Fruit fly (Drosophila melanogaster) whole organism, embryonic: ENCODE measurements around the gene CG8677.

ENCODE experiments used
- Bgb ChIP-seq: fragments of 200-800 bp; sonication (Bioruptor generic); IDR thresholded peaks from 2 replicates; pipeline ENCODE4 v1.3.6; 2022; ENCODE audit warnings: missing biosample characterization, missing genetic modification characterization; ENCODE audit not compliant: partially characterized antibody
- CG1024 ChIP-seq: fragments of 200-800 bp; sonication (Bioruptor generic); IDR thresholded peaks from 2 replicates; pipeline ENCODE4 v1.3.6; 2022; ENCODE audit warnings: missing biosample characterization, missing genetic modification characterization
- CG10565 ChIP-seq: fragments of 200-800 bp; sonication (Bioruptor generic); optimal IDR thresholded peaks from 3 replicates; lab custom pipeline; 2016; ENCODE audit warnings: missing biosample characterization, mild to moderate bottlenecking, missing genetic modification characterization
- CG11093 ChIP-seq: fragments of 200-800 bp; sonication (Bioruptor generic); IDR thresholded peaks from 3 replicates; pipeline ENCODE4 v1.3.6; 2022; ENCODE audit warnings: missing biosample characterization, missing genetic modification characterization
- CG13894 ChIP-seq: fragments of 200-800 bp; sonication (Bioruptor generic); optimal IDR thresholded peaks from 3 replicates; lab custom pipeline; 2018; ENCODE audit warnings: missing biosample characterization, mild to moderate bottlenecking, missing genetic modification characterization, moderate library complexity
- CG14441 ChIP-seq: fragments of 200-800 bp; sonication (Bioruptor generic); IDR thresholded peaks from 2 replicates; pipeline ENCODE4 v1.3.6; 2022; ENCODE audit warnings: missing biosample characterization, missing genetic modification characterization
- CG1529 ChIP-seq: fragments of 200-800 bp; sonication (Bioruptor generic); optimal IDR thresholded peaks from 3 replicates; lab custom pipeline; 2018; ENCODE audit warnings: missing biosample characterization, missing genetic modification characterization
- CG15514 ChIP-seq: fragments of 200-800 bp; sonication (Bioruptor generic); optimal IDR thresholded peaks from 3 replicates; lab custom pipeline; 2017; ENCODE audit warnings: missing biosample characterization, missing genetic modification characterization, mild to moderate bottlenecking, moderate library complexity, missing genetic modification reagents
- CG1603 ChIP-seq: fragments of 200-800 bp; sonication (Bioruptor generic); optimal IDR thresholded peaks from 2 replicates; lab custom pipeline; 2019; ENCODE audit warnings: missing biosample characterization, mild to moderate bottlenecking, missing genetic modification characterization, moderate library complexity
- CG17912 ChIP-seq: fragments of 200-800 bp; sonication (Bioruptor generic); optimal IDR thresholded peaks from 2 replicates; lab custom pipeline; 2018; ENCODE audit warnings: missing biosample characterization, mild to moderate bottlenecking, missing genetic modification characterization
- CG18011 ChIP-seq: fragments of 200-800 bp; sonication (Bioruptor generic); optimal IDR thresholded peaks from 2 replicates; lab custom pipeline; 2017; ENCODE audit warnings: missing biosample characterization, missing genetic modification characterization, mild to moderate bottlenecking, moderate library complexity, missing genotype
- CG2875 ChIP-seq: fragments of 200-800 bp; sonication (Bioruptor generic); optimal IDR thresholded peaks from 2 replicates; lab custom pipeline; 2017; ENCODE audit warnings: missing biosample characterization, mild to moderate bottlenecking, missing genetic modification characterization, missing genetic modification reagents
- CG34422 ChIP-seq: fragments of 200-800 bp; sonication (Bioruptor generic); IDR thresholded peaks from 3 replicates; pipeline ENCODE4 v1.3.6; 2022; ENCODE audit warnings: missing biosample characterization, missing genetic modification characterization
- CG4282 ChIP-seq: fragments of 200-800 bp; sonication (Bioruptor generic); optimal IDR thresholded peaks from 2 replicates; lab custom pipeline; 2016; ENCODE audit warnings: missing biosample characterization, missing genetic modification characterization
- CG5180 ChIP-seq: fragments of 200-800 bp; sonication (Bioruptor generic); optimal IDR thresholded peaks from 3 replicates; lab custom pipeline; 2017; ENCODE audit warnings: missing biosample characterization, missing genetic modification characterization, mild to moderate bottlenecking, moderate library complexity, missing genetic modification reagents
- CG5953 ChIP-seq: fragments of 200-800 bp; sonication (Bioruptor generic); IDR thresholded peaks from 2 replicates; pipeline ENCODE4 v1.3.6; 2022; ENCODE audit warnings: missing biosample characterization, missing genetic modification characterization
- CG7372 ChIP-seq: fragments of 200-800 bp; sonication (Bioruptor generic); IDR thresholded peaks from 2 replicates; pipeline ENCODE4 v1.3.6; 2022; ENCODE audit warnings: missing biosample characterization, missing genetic modification characterization
- CG8359 ChIP-seq: fragments of 200-800 bp; sonication (Bioruptor generic); optimal IDR thresholded peaks from 2 replicates; lab custom pipeline; 2017; ENCODE audit warnings: missing biosample characterization, mild to moderate bottlenecking, missing genetic modification characterization, borderline replicate concordance
- Dfd ChIP-seq, 2 experiments: fragments of >200 bp; optimal IDR thresholded peaks; 2 replicates each; lab custom pipeline; 2017; ENCODE audit warnings: missing biosample characterization in 2 of 2, missing genetic modification characterization in 2 of 2
- Dip3 ChIP-seq: fragments of 200-800 bp; sonication (Bioruptor generic); optimal IDR thresholded peaks from 3 replicates; lab custom pipeline; 2016; ENCODE audit warnings: missing biosample characterization, missing genetic modification characterization
- ERR ChIP-seq: fragments of 200-800 bp; sonication (Bioruptor generic); optimal IDR thresholded peaks from 2 replicates; lab custom pipeline; 2016; ENCODE audit warnings: missing biosample characterization, missing genetic modification characterization
- Fer2 ChIP-seq: fragments of 200-800 bp; sonication (Bioruptor generic); optimal IDR thresholded peaks from 2 replicates; lab custom pipeline; 2018; ENCODE audit warnings: missing biosample characterization, mild to moderate bottlenecking, missing genetic modification characterization, moderate library complexity
- GATAe ChIP-seq: fragments of 200-800 bp; sonication (Bioruptor generic); conservative IDR thresholded peaks from 2 replicates; pipeline ENCODE4 v1.3.6; 2022; ENCODE audit warnings: missing biosample characterization, missing genetic modification characterization
- H15 ChIP-seq: fragments of 200-800 bp; sonication (Bioruptor generic); IDR thresholded peaks from 3 replicates; pipeline ENCODE4 v1.3.6; 2022; ENCODE audit warnings: missing biosample characterization, missing genetic modification characterization
- HLH54F ChIP-seq: fragments of 200-800 bp; sonication (Bioruptor generic); optimal IDR thresholded peaks from 3 replicates; lab custom pipeline; 2016; ENCODE audit warnings: missing biosample characterization, missing genetic modification characterization
- HmgD ChIP-seq: fragments of 200-800 bp; sonication (Bioruptor generic); optimal IDR thresholded peaks from 3 replicates; lab custom pipeline; 2016; ENCODE audit warnings: missing biosample characterization, missing genetic modification characterization
- Med ChIP-seq: fragments of 200-800 bp; sonication (Bioruptor generic); peaks from one replicate; lab custom pipeline; 2016; ENCODE audit warnings: missing biosample characterization, missing genetic modification characterization, mild to moderate bottlenecking, inconsistent platforms, moderate library complexity
- NC2α ChIP-seq: fragments of 200-800 bp; sonication (Bioruptor generic); optimal IDR thresholded peaks from 2 replicates; lab custom pipeline; 2016; ENCODE audit warnings: missing biosample characterization, missing genetic modification characterization
- Pdp1 ChIP-seq, 2 experiments: fragments of 200-800 bp; sonication (Bioruptor generic); optimal IDR thresholded peaks; 3 replicates each; lab custom pipeline; 2016; ENCODE audit warnings: missing biosample characterization in 2 of 2, missing genetic modification characterization in 2 of 2, mild to moderate bottlenecking in 1 of 2, moderate library complexity in 1 of 2
- YL-1 ChIP-seq: fragments of 200-800 bp; sonication (Bioruptor generic); optimal IDR thresholded peaks from 3 replicates; lab custom pipeline; 2017; ENCODE audit warnings: missing biosample characterization, mild to moderate bottlenecking, missing genetic modification characterization
- al ChIP-seq: fragments of 200-800 bp; sonication (Bioruptor generic); IDR thresholded peaks from 2 replicates; pipeline ENCODE4 v1.3.6; 2022; ENCODE audit warnings: missing biosample characterization, missing genetic modification characterization
- btn ChIP-seq: fragments of 200-800 bp; sonication (Bioruptor generic); optimal IDR thresholded peaks from 2 replicates; lab custom pipeline; 2016; ENCODE audit warnings: missing biosample characterization, missing genetic modification characterization
- cato ChIP-seq: fragments of 200-800 bp; sonication (Bioruptor generic); optimal IDR thresholded peaks from 2 replicates; lab custom pipeline; 2016; ENCODE audit warnings: missing biosample characterization, missing genetic modification characterization, borderline replicate concordance
- chinmo ChIP-seq: fragments of 200-800 bp; sonication (Bioruptor generic); IDR thresholded peaks from 4 replicates; pipeline ENCODE4 v1.3.6; 2022; ENCODE audit warnings: missing biosample characterization, missing genetic modification characterization; ENCODE audit not compliant: partially characterized antibody
- chm ChIP-seq: fragments of 200-800 bp; sonication (Bioruptor generic); IDR thresholded peaks from 2 replicates; pipeline ENCODE4 v1.3.6; 2022; ENCODE audit warnings: missing biosample characterization, missing genetic modification characterization
- dm ChIP-seq: fragments of 200-800 bp; sonication (Bioruptor generic); optimal IDR thresholded peaks from 3 replicates; lab custom pipeline; 2016; ENCODE audit warnings: missing biosample characterization, missing genetic modification characterization
- gfzf ChIP-seq: fragments of 200-800 bp; sonication (Bioruptor generic); optimal IDR thresholded peaks from 2 replicates; lab custom pipeline; 2016; ENCODE audit warnings: missing biosample characterization, mild to moderate bottlenecking, missing genetic modification characterization, moderate library complexity
- gsb-n ChIP-seq: fragments of 200-800 bp; sonication (Bioruptor generic); optimal IDR thresholded peaks from 3 replicates; lab custom pipeline; 2018; ENCODE audit warnings: missing biosample characterization, mild to moderate bottlenecking, missing genetic modification characterization
- h ChIP-seq: fragments of >200 bp; optimal IDR thresholded peaks from 2 replicates; lab custom pipeline; 2017
- hkb ChIP-seq, 2 experiments: fragments of 200-800 bp in 1 of 2; fragments of >200 bp in 1 of 2; sonication (Bioruptor generic) in 1 of 2; IDR thresholded peaks in 1 of 2; optimal IDR thresholded peaks in 1 of 2; 2 replicates each; pipeline versions ENCODE4 v1.3.6 to Lab custom; 2017 to 2022; ENCODE audit warnings: missing biosample characterization in 1 of 2, missing genetic modification characterization in 1 of 2
- maf-S ChIP-seq: fragments of 200-800 bp; sonication (Bioruptor generic); optimal IDR thresholded peaks from 2 replicates; lab custom pipeline; 2016; ENCODE audit warnings: missing biosample characterization, missing genetic modification characterization
- odd ChIP-seq: fragments of 200-800 bp; sonication (Bioruptor generic); optimal IDR thresholded peaks from 2 replicates; lab custom pipeline; 2017; ENCODE audit warnings: missing biosample characterization, mild to moderate bottlenecking, missing genetic modification characterization
- otp ChIP-seq: fragments of 200-800 bp; sonication (Bioruptor generic); IDR thresholded peaks from 3 replicates; pipeline ENCODE4, ENCODE4 v1.3.6; 2022; ENCODE audit warnings: missing biosample characterization, missing genetic modification characterization
- pan ChIP-seq, 4 experiments: fragments of >200 bp in 3 of 4; fragments of 200-800 bp in 1 of 4; sonication (Bioruptor generic) in 1 of 4; optimal IDR thresholded peaks in 3 of 4; IDR thresholded peaks in 1 of 4; 2 replicates each; pipeline versions ENCODE4 v1.3.6 to Lab custom; 2017 to 2022; ENCODE audit warnings: missing biosample characterization in 2 of 4, missing genetic modification characterization in 2 of 4, mixed read lengths in 1 of 4
- phol ChIP-seq: fragments of 200-800 bp; sonication (Bioruptor generic); optimal IDR thresholded peaks from 3 replicates; lab custom pipeline; 2018; ENCODE audit warnings: missing biosample characterization, mild to moderate bottlenecking, missing genetic modification characterization, moderate library complexity
- pnt ChIP-seq: fragments of 200-800 bp; sonication (Bioruptor generic); optimal IDR thresholded peaks from 3 replicates; lab custom pipeline; 2016; ENCODE audit warnings: missing biosample characterization, missing genetic modification characterization
- pros ChIP-seq: fragments of 200-800 bp; sonication (Bioruptor generic); optimal IDR thresholded peaks from 3 replicates; lab custom pipeline; 2019; ENCODE audit warnings: missing biosample characterization, mild to moderate bottlenecking, missing genetic modification characterization, moderate library complexity
- psq ChIP-seq: fragments of 200-800 bp; sonication (Bioruptor generic); optimal IDR thresholded peaks from 2 replicates; lab custom pipeline; 2017; ENCODE audit warnings: missing biosample characterization, missing genetic modification characterization
- trem ChIP-seq: fragments of 200-800 bp; optimal IDR thresholded peaks from 3 replicates; lab custom pipeline; 2019; ENCODE audit warnings: missing biosample characterization, mild to moderate bottlenecking, missing genetic modification characterization, moderate library complexity
- zen2 ChIP-seq: fragments of 200-800 bp; sonication (Bioruptor generic); IDR thresholded peaks from 3 replicates; pipeline ENCODE4 v1.3.6; 2022; ENCODE audit warnings: missing biosample characterization, missing genetic modification characterization; ENCODE audit not compliant: partially characterized antibody

CG8677 gene

DNA sequence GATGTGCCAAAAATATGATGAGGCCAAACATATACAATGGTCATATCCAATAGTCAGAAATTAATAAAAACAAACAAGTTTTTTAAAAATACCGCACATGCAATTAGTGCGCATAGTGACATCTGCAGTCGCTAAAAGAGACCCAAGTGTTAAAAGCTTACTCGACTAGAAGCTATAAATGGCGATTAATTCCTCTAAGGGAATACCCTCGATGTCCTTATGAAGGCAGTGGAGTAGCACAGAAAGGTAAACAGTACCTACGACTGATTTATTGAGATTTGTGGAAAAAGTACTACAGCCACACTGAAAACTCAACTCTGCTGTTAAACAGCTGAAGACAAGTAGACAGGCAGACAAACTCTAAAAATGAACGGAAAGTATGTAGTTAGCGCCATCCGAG is 39.8 kb downstream of the CG8677 start (continued):
- TF ChIP-seq Bgb (GFP tag; lab: Robert Waterston, UW) (no peak; the same call in 1 of the 2 replicates), CG14441 (GFP tag; lab: Robert Waterston, UW) (no peak), CG7372 (no peak), chinmo (GFP tag; lab: Robert Waterston, UW) (no peak), phol (tag; lab: Kevin White, UChicago) (peak; percentile 75), pros (GFP tag; lab: Kevin White, UChicago) (no peak), CG11093 (GFP tag; lab: Robert Waterston, UW) (no peak), pan (optimal IDR thresholded peaks at IDR 0.05; lab: Kevin White, UChicago) (no peak), pan (GFP tag; optimal IDR thresholded peaks at IDR 0.05 in 1 of 2, IDR thresholded peaks at IDR 0.05 in 1 of 2) (no peak), HmgD (GFP tag; lab: Kevin White, UChicago) (no peak), trem (peak; percentile 53), CG2875 (GFP tag; lab: Kevin White, UChicago) (no peak), NC2α (GFP tag; lab: Kevin White, UChicago) (no peak), gsb-n (tag; lab: Kevin White, UChicago) (no peak), h (lab: Kevin White, UChicago) (no peak), CG34422 (no peak), CG13894 (tag; lab: Kevin White, UChicago) (peak; percentile 55), CG5180 (no peak), Fer2 (tag; lab: Kevin White, UChicago) (no peak), CG4282 (GFP tag; lab: Kevin White, UChicago) (no peak), Pdp1 (GFP tag; optimal IDR thresholded peaks at IDR 0.05; lab: Kevin White, UChicago) (peak; percentile 14 to 26), CG10565 (GFP tag; lab: Kevin White, UChicago) (no peak), pnt (GFP tag; lab: Kevin White, UChicago) (no peak), cato (GFP tag; lab: Kevin White, UChicago) (no peak), CG1603 (tag; lab: Kevin White, UChicago) (peak; percentile 56), CG8359 (GFP tag; lab: Kevin White, UChicago) (no peak), hkb (optimal IDR thresholded peaks at IDR 0.05; lab: Kevin White, UChicago) (no peak), hkb (GFP tag; IDR thresholded peaks at IDR 0.05; lab: Robert Waterston, UW) (0 out of 2 replicates have a peak, but pooled peaks have one; percentile 16), CG18011 (GFP tag; lab: Kevin White, UChicago) (no peak), odd (GFP tag; lab: Kevin White, UChicago) (no peak), chm (GFP tag; lab: Robert Waterston, UW) (no peak), YL-1 (GFP tag; lab: Kevin White, UChicago) (peak; percentile 47), al (GFP tag; lab: Robert Waterston, UW) (no peak), Dfd (GFP tag; optimal IDR thresholded peaks at IDR 0.05; lab: Kevin White, UChicago) (no peak), GATAe (GFP tag; lab: Robert Waterston, UW) (no peak), CG17912 (GFP tag; lab: Kevin White, UChicago) (no peak), CG1024 (GFP tag; lab: Robert Waterston, UW) (no peak), CG15514 (GFP tag; lab: Kevin White, UChicago) (peak; percentile 72), H15 (GFP tag; lab: Robert Waterston, UW) (no peak), ERR (GFP tag; lab: Kevin White, UChicago) (peak; percentile 7), gfzf (peak; percentile 82), dm (GFP tag; lab: Kevin White, UChicago) (peak; percentile 32), otp (GFP tag; lab: Robert Waterston, UW) (no peak), CG5953 (no peak), zen2 (GFP tag; lab: Robert Waterston, UW) (no peak), Dip3 (no peak), maf-S (GFP tag; lab: Kevin White, UChicago) (peak; percentile 12), btn (GFP tag; lab: Kevin White, UChicago) (no peak), HLH54F (GFP tag; lab: Kevin White, UChicago) (peak; percentile 5), CG1529 (no peak), psq (GFP tag; lab: Kevin White, UChicago) (no peak), Med (peak; percentile 87)
